Worm (Caenorhabditis elegans): ENCODE data around the gene Y69H2.1.

The Y69H2.1 gene

DNA sequence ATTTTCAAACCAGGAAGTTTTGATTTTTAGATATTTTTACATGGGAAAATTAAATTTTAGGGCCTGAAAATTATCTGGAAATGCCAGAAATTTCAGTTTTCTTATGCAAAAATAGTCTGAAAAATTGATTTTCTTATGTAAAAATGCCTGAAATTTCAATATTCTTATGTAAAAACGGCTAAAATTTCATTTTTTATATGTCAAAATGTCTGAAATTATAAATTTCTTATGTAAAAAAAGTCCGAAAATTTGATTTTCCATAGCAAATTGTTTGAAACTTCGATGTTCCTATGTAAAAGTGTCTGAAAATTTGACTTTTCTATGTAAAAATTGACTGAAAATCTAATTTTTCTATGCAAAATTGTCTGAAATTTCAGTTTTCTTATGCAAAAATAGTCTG is 42.7 kb downstream of the Y69H2.1 start, which contains the start of gene Y51A2D.13:
Gene Y51A2D.13 (minus strand): TSS at position 101 of the 400 bp plus-strand sequence.
- no peak for TF ChIP-seq unc-62 (GFP tag; optimal IDR thresholded peaks at IDR 0.05)

- TF ChIP-seq unc-62 (GFP tag; optimal IDR thresholded peaks at IDR 0.05) = no peak
These were observed 44.1 kb downstream of the Y69H2.1 start for ce11 chrV:18578306-18578705.

ce11 chrV:18577458-18578078 is 44.8 kb downstream of the Y69H2.1 start:
- TF ChIP-seq unc-62 (GFP tag; optimal IDR thresholded peaks at IDR 0.05) = no peak

- TF ChIP-seq unc-62 (GFP tag; optimal IDR thresholded peaks at IDR 0.05) = no peak
These were observed 46.2 kb downstream of the Y69H2.1 start for ce11 chrV:18576128-18576527.

DNA sequence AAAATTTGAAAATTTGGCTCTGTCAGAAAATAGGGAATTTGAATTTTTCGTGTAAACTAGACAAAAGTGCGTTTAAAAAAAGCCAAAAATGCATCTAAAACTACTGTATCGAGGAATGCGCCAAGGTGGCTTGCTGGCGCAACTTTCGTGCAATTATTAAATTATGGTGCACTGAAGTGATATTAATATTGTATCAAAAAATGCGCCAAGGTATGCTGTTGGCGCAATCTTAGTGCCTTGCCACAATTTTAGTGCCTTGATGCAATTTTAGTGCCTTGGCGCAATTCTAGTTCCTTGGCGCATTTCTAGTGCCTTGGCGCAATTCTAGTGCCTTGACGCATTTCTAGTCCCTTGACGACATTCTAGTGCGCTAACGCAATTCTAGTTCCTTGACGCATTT is 47.3 kb downstream of the Y69H2.1 start:
- TF ChIP-seq unc-62 (GFP tag; optimal IDR thresholded peaks at IDR 0.05) = no peak

DNA sequence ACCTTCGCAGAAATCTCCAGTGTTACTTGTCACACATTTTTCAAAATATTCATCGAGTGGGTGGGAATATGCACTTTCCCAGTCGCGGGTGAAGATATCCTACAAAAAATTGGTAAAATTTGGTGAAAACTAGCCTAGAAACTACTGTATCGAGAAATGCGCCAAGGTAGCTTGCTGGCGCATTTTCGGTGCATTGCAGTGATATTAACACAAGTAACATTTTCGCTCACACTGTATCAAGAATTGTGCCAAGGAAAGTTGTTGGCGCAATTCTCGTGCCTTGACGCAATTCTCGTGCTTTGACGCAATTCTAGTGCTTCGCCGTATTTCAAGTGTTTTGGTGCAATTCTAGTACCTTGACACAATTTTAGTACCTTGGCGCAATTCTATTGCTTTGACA is 49.2 kb downstream of the Y69H2.1 start:
- TF ChIP-seq unc-62 (GFP tag; optimal IDR thresholded peaks at IDR 0.05) = no peak

DNA sequence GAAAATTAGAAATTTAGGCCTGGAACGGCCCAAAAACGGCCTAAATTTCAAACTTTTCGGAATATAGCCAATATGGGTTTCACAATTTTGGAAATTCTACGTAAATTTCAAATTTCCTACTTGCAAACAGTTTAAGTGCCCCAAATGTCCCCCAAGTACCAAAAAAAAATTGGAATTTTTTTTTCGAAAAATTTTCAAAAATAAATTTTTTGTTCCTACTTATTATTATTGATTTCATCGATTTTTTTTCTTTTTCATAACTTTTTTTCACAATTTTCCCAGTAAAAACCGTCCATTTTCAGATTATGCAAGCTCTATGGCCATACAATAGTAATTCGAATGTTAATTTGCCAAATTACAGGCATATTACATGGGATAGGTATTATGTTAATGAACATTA is 50.8 kb downstream of the Y69H2.1 start, which contains the start of gene Y51A2D.21:
Gene Y51A2D.21 (plus strand): TSS at position 301 of the 400 bp plus-strand sequence.
- no peak for TF ChIP-seq unc-62 (GFP tag; optimal IDR thresholded peaks at IDR 0.05)

All from whole organism, dauer.